Fruit fly (Drosophila melanogaster) whole organism, wandering third instar larva: Measurements from ENCODE around the gene CG13992.

Source experiments
- Abd-B ChIP-seq: fragments of >200 bp; optimal IDR thresholded peaks from 2 replicates; lab custom pipeline; 2017; ENCODE audit warnings: missing biosample characterization, missing genetic modification characterization
- CG32264 ChIP-seq: fragments of 200-800 bp; sonication (Bioruptor generic); optimal IDR thresholded peaks from 2 replicates; lab custom pipeline; 2016; ENCODE audit warnings: missing biosample characterization, missing genetic modification characterization
- CG9705 ChIP-seq: fragments of 200-800 bp; sonication (Bioruptor generic); optimal IDR thresholded peaks from 2 replicates; lab custom pipeline; 2018; ENCODE audit warnings: missing biosample characterization, mild to moderate bottlenecking, missing genetic modification characterization
- CrebA ChIP-seq: fragments of 200-800 bp; sonication (Bioruptor generic); optimal IDR thresholded peaks from 2 replicates; lab custom pipeline; 2016; ENCODE audit warnings: missing biosample characterization, mild to moderate bottlenecking, missing genetic modification characterization, borderline replicate concordance
- Dif ChIP-seq: fragments of 200-275, 200-300 bp; sonication (Bioruptor generic); optimal IDR thresholded peaks from 2 replicates; lab custom pipeline; 2018; ENCODE audit warnings: missing biosample characterization, missing genetic modification characterization; ENCODE audit not compliant: partially characterized antibody
- GATAd ChIP-seq: sonication (Bioruptor generic); optimal IDR thresholded peaks from 2 replicates; lab custom pipeline; 2016; ENCODE audit warnings: missing biosample characterization, missing genetic modification characterization
- HLH106 ChIP-seq: fragments of 200-800 bp; optimal IDR thresholded peaks from 3 replicates; lab custom pipeline; 2019; ENCODE audit warnings: missing biosample characterization, mild to moderate bottlenecking, missing genetic modification characterization, moderate library complexity
- Hnf4 ChIP-seq: fragments of 200-800 bp; sonication (Bioruptor generic); optimal IDR thresholded peaks from 2 replicates; lab custom pipeline; 2016; ENCODE audit warnings: missing biosample characterization, mild to moderate bottlenecking, missing genetic modification characterization
- Hr78 ChIP-seq: fragments of >200 bp; optimal IDR thresholded peaks from 2 replicates; lab custom pipeline; 2017; ENCODE audit warnings: missing biosample characterization, missing genetic modification characterization
- Jra ChIP-seq: sonication (Bioruptor generic); optimal IDR thresholded peaks from 2 replicates; lab custom pipeline; 2016; ENCODE audit warnings: missing biosample characterization, missing genetic modification characterization
- Mio ChIP-seq: sonication (Bioruptor generic); optimal IDR thresholded peaks from 2 replicates; lab custom pipeline; 2016; ENCODE audit warnings: missing biosample characterization, missing genetic modification characterization
- Myc ChIP-seq: fragments of >200 bp; optimal IDR thresholded peaks from 2 replicates; lab custom pipeline; 2017
- N ChIP-seq: fragments of >200 bp; optimal IDR thresholded peaks from 2 replicates; lab custom pipeline; 2018; ENCODE audit warnings: missing biosample characterization, missing external identifiers, missing genetic modification characterization
- OdsH ChIP-seq: fragments of 200-800 bp; sonication (Bioruptor generic); optimal IDR thresholded peaks from 2 replicates; lab custom pipeline; 2016; ENCODE audit warnings: missing biosample characterization, mild to moderate bottlenecking, missing genetic modification characterization
- Rel ChIP-seq, 2 experiments: fragments of 200-800 bp; sonication (Bioruptor generic) in 1 of 2; optimal IDR thresholded peaks; 2 replicates in 1 of 2; 3 replicates in 1 of 2; lab custom pipeline; 2016 to 2019; ENCODE audit warnings: mild to moderate bottlenecking in 2 of 2, missing biosample characterization in 2 of 2, missing genetic modification characterization in 2 of 2, moderate library complexity in 1 of 2
- Sp1 ChIP-seq: fragments of 200-800 bp; sonication (Bioruptor generic); optimal IDR thresholded peaks from 3 replicates; lab custom pipeline; 2019; ENCODE audit warnings: missing biosample characterization, mild to moderate bottlenecking, missing genetic modification characterization, moderate library complexity
- Vsx2 ChIP-seq: fragments of 200-300, 225-300 bp; sonication (Bioruptor generic); optimal IDR thresholded peaks from 2 replicates; lab custom pipeline; 2018; ENCODE audit warnings: missing biosample characterization, missing genetic modification characterization; ENCODE audit not compliant: partially characterized antibody
- br ChIP-seq: fragments of 200-800 bp; sonication (Bioruptor generic); optimal IDR thresholded peaks from 2 replicates; lab custom pipeline; 2016; ENCODE audit warnings: missing biosample characterization, missing genetic modification characterization
- brk ChIP-seq: fragments of 200-800 bp; sonication (Bioruptor generic); optimal IDR thresholded peaks from 2 replicates; lab custom pipeline; 2016; ENCODE audit warnings: missing biosample characterization, mild to moderate bottlenecking, missing genetic modification characterization
- dsf ChIP-seq: sonication (Bioruptor generic); optimal IDR thresholded peaks from 2 replicates; lab custom pipeline; 2016; ENCODE audit warnings: missing biosample characterization, missing genetic modification characterization, borderline replicate concordance
- ey ChIP-seq: fragments of 200-800 bp; sonication (Bioruptor generic); optimal IDR thresholded peaks from 2 replicates; lab custom pipeline; 2016; ENCODE audit warnings: missing biosample characterization, missing genetic modification characterization
- foxo ChIP-seq, 2 experiments: fragments of 200-800 bp; sonication (Bioruptor generic); optimal IDR thresholded peaks; 2 replicates in 1 of 2; 3 replicates in 1 of 2; lab custom pipeline; 2016 to 2017; ENCODE audit warnings: missing biosample characterization in 2 of 2, missing genetic modification characterization in 2 of 2
- fru ChIP-seq: fragments of 200-800 bp; sonication (Bioruptor generic); optimal IDR thresholded peaks from 3 replicates; lab custom pipeline; 2016; ENCODE audit warnings: missing biosample characterization, mild to moderate bottlenecking, missing genetic modification characterization
- h ChIP-seq: fragments of 200-800 bp; sonication (Bioruptor generic); optimal IDR thresholded peaks from 3 replicates; lab custom pipeline; 2016; ENCODE audit warnings: missing biosample characterization, mild to moderate bottlenecking, missing genetic modification characterization
- jim ChIP-seq: fragments of 175-275, 200-325 bp; sonication (Bioruptor generic); optimal IDR thresholded peaks from 2 replicates; lab custom pipeline; 2016; ENCODE audit warnings: missing biosample characterization, mild to moderate bottlenecking, missing genetic modification characterization
- lola ChIP-seq: fragments of >200 bp; optimal IDR thresholded peaks from 2 replicates; lab custom pipeline; 2017; ENCODE audit warnings: missing biosample characterization, missing genetic modification characterization
- pan ChIP-seq: fragments of >200 bp; optimal IDR thresholded peaks from 2 replicates; lab custom pipeline; 2017
- rgr ChIP-seq: fragments of 200-800 bp; sonication (Bioruptor generic); optimal IDR thresholded peaks from 3 replicates; lab custom pipeline; 2016; ENCODE audit warnings: missing biosample characterization, mild to moderate bottlenecking, missing genetic modification characterization
- sv ChIP-seq: fragments of 200-800 bp; sonication (Bioruptor generic); optimal IDR thresholded peaks from 3 replicates; lab custom pipeline; 2016; ENCODE audit warnings: missing biosample characterization, missing genetic modification characterization
- tai ChIP-seq: sonication (Bioruptor generic); optimal IDR thresholded peaks from 2 replicates; lab custom pipeline; 2016; ENCODE audit warnings: missing biosample characterization, missing genetic modification characterization
- usp ChIP-seq: fragments of >200 bp; optimal IDR thresholded peaks from 2 replicates; lab custom pipeline; 2017; ENCODE audit warnings: missing biosample characterization, missing genetic modification characterization
- woc ChIP-seq: sonication (Bioruptor generic); optimal IDR thresholded peaks from 2 replicates; lab custom pipeline; 2016; ENCODE audit warnings: missing biosample characterization, mild to moderate bottlenecking, missing genetic modification characterization

The CG13992 gene

dm6 chr2L:5971093-5971808 is 3.7 kb upstream of the CG13992 start:
- TF ChIP-seq usp (GFP tag; lab: Kevin White, UChicago) (no peak), h (GFP tag; lab: Kevin White, UChicago) (peak; percentile 39), br (GFP tag; lab: Kevin White, UChicago) (no peak), foxo (GFP tag; optimal IDR thresholded peaks at IDR 0.05; lab: Kevin White, UChicago) (no peak), fru (GFP tag; lab: Kevin White, UChicago) (no peak), Hr78 (GFP tag; lab: Kevin White, UChicago) (no peak), Vsx2 (GFP tag; lab: Kevin White, UChicago) (no peak), jim (GFP tag; lab: Kevin White, UChicago) (no peak), Hnf4 (no peak), CG32264 (GFP tag; lab: Kevin White, UChicago) (no peak), tai (GFP tag; lab: Kevin White, UChicago) (no peak), CrebA (GFP tag; lab: Kevin White, UChicago) (no peak), Rel (GFP tag; optimal IDR thresholded peaks at IDR 0.05; lab: Kevin White, UChicago) (no peak), Rel (tag; optimal IDR thresholded peaks at IDR 0.05; lab: Kevin White, UChicago) (peak; percentile 33), brk (GFP tag; lab: Kevin White, UChicago) (peak; percentile 51), Dif (GFP tag; lab: Kevin White, UChicago) (no peak), woc (GFP tag; lab: Kevin White, UChicago) (no peak), Jra (GFP tag; lab: Kevin White, UChicago) (no peak), dsf (GFP tag; lab: Kevin White, UChicago) (no peak), Myc (lab: Kevin White, UChicago) (no peak), sv (no peak), GATAd (GFP tag; lab: Kevin White, UChicago) (no peak), Abd-B (GFP tag; lab: Kevin White, UChicago) (no peak), N (GFP tag; lab: Kevin White, UChicago) (no peak), Mio (GFP tag; lab: Kevin White, UChicago) (no peak), rgr (GFP tag; lab: Kevin White, UChicago) (no peak), CG9705 (GFP tag; lab: Kevin White, UChicago) (no peak)

dm6 chr2L:5969559-5969958 is 2.0 kb upstream of the CG13992 start, which contains the start of gene Ucp4B:
Gene Ucp4B (plus strand): TSS chr2L:5969859.
- TF ChIP-seq sv = no peak
- TF ChIP-seq pan = no peak
- no peak for TF ChIP-seq foxo (GFP tag; optimal IDR thresholded peaks at IDR 0.05; lab: Kevin White, UChicago)
- no peak for TF ChIP-seq Jra (GFP tag; lab: Kevin White, UChicago)
- no peak for TF ChIP-seq GATAd (GFP tag; lab: Kevin White, UChicago)
- TF ChIP-seq Hr78 (GFP tag; lab: Kevin White, UChicago) = no peak

dm6 chr2L:5964851-5965250 is 2.7 kb downstream of the CG13992 start, which contains the start of gene psd:
Gene psd (minus strand): TSS chr2L:5964951.
- TF ChIP-seq Jra (GFP tag; lab: Kevin White, UChicago) (no peak), dsf (GFP tag; lab: Kevin White, UChicago) (no peak), Hnf4 (no peak), CrebA (GFP tag; lab: Kevin White, UChicago) (no peak), lola (GFP tag; lab: Kevin White, UChicago) (no peak), Sp1 (GFP tag; lab: Kevin White, UChicago) (no peak), woc (GFP tag; lab: Kevin White, UChicago) (no peak), GATAd (GFP tag; lab: Kevin White, UChicago) (no peak), Myc (lab: Kevin White, UChicago) (no peak)
- TF ChIP-seq, all 38 proteins: peak for 0

- TF ChIP-seq OdsH (GFP tag; lab: Kevin White, UChicago) (no peak), ey (GFP tag; lab: Kevin White, UChicago) (no peak), woc (GFP tag; lab: Kevin White, UChicago) (no peak), tai (GFP tag; lab: Kevin White, UChicago) (no peak), br (GFP tag; lab: Kevin White, UChicago) (no peak), HLH106 (tag; lab: Kevin White, UChicago) (no peak), Mio (GFP tag; lab: Kevin White, UChicago) (no peak)
Measured at dm6 chr2L:5964211-5964610, 3.3 kb downstream of the CG13992 start.
